Worm (Caenorhabditis elegans): ENCODE data around the gene T05A8.11.

Gene T05A8.11

ce11 chrII:2739619-2740018 is 14.2 kb upstream of the T05A8.11 start, which contains the start of gene T05A8.6:
Gene T05A8.6, minus strand, starts transcription at chrII:2739719.
- TF ChIP-seq F10E7.11 (tag; optimal IDR thresholded peaks at IDR 0.05) (no peak), hlh-12 (tag; optimal IDR thresholded peaks at IDR 0.05) (no peak), attf-6 (GFP tag; IDR thresholded peaks at IDR 0.05) (no peak), F33H1.4 (GFP tag; IDR thresholded peaks at IDR 0.05) (no peak), ama-1 (optimal IDR thresholded peaks at IDR 0.05) (no peak), ama-1 (GFP tag; optimal IDR thresholded peaks at IDR 0.05) (no peak), let-607 (tag; optimal IDR thresholded peaks at IDR 0.05) (no peak)

ce11 chrII:2736938-2737337 is 11.5 kb upstream of the T05A8.11 start:
- no peak for TF ChIP-seq hmg-1.2 (GFP tag; IDR thresholded peaks at IDR 0.05)
- TF ChIP-seq egrh-3 (GFP tag; IDR thresholded peaks at IDR 0.05): peak; percentile 50
- no peak for TF ChIP-seq snpc-3.4 (tag; optimal IDR thresholded peaks at IDR 0.05)
- no peak for TF ChIP-seq Y56A3A.18 (GFP tag; IDR thresholded peaks at IDR 0.05)
- 0 out of 2 replicates have a peak, but pooled peaks have one; percentile 22 for TF ChIP-seq D2030.7 (GFP tag; IDR thresholded peaks at IDR 0.05)
- peak; percentile 70 for TF ChIP-seq zfh-2 (GFP tag; conservative IDR thresholded peaks at IDR 0.05)
- peak; percentile 14 for TF ChIP-seq sptf-2 (GFP tag; optimal IDR thresholded peaks at IDR 0.05)
- no peak for TF ChIP-seq snpc-4 (GFP tag; optimal IDR thresholded peaks at IDR 0.05)
- TF ChIP-seq snpc-4 (tag; optimal IDR thresholded peaks at IDR 0.05): peak in 2 of 4 experiments; percentile 30 to 66

ce11 chrII:2736156-2736728 is 10.8 kb upstream of the T05A8.11 start, which contains the start of gene T05A8.8:
Gene T05A8.8, plus strand, starts transcription at chrII:2736678.
- TF ChIP-seq lin-26 (GFP tag; IDR thresholded peaks at IDR 0.05) (peak; percentile 50; the same call in 1 of the 2 replicates), egrh-3 (GFP tag; IDR thresholded peaks at IDR 0.05) (no peak), nfyb-1 (GFP tag; IDR thresholded peaks at IDR 0.05) (0 out of 2 replicates have a peak, but pooled peaks have one; percentile 14), madf-6 (GFP tag; IDR thresholded peaks at IDR 0.05) (peak; percentile 32; the same call in 1 of the 2 replicates), tbp1 (GFP tag; optimal IDR thresholded peaks at IDR 0.05) (peak; percentile 86), lag-1 (GFP tag; IDR thresholded peaks at IDR 0.05) (no peak), D2030.7 (GFP tag; IDR thresholded peaks at IDR 0.05) (peak; percentile 45), hmg-1.2 (GFP tag; IDR thresholded peaks at IDR 0.05) (peak; percentile 23; the same call in 1 of the 2 replicates), hsf-1 (GFP tag; IDR thresholded peaks at IDR 0.05) (0 out of 2 replicates have a peak, but pooled peaks have one; percentile 15), rpc-1 (optimal IDR thresholded peaks at IDR 0.05) (peak; percentile 48), rpc-1 (tag; optimal IDR thresholded peaks at IDR 0.05) (peak; percentile 74), B0336.3 (GFP tag; IDR thresholded peaks at IDR 0.05) (no peak), nhr-120 (GFP tag; IDR thresholded peaks at IDR 0.05) (0 out of 2 replicates have a peak, but pooled peaks have one; percentile 40)

- TF ChIP-seq F39B2.1 (GFP tag; IDR thresholded peaks at IDR 0.05) (no peak), ztf-25 (GFP tag; IDR thresholded peaks at IDR 0.05) (peak; percentile 62; the same call in 1 of the 2 replicates), lin-35 (GFP tag; optimal IDR thresholded peaks at IDR 0.05) (no peak), D2030.7 (GFP tag; IDR thresholded peaks at IDR 0.05) (peak; percentile 68), pbrm-1 (GFP tag; IDR thresholded peaks at IDR 0.05) (peak; percentile 35; the same call in 1 of the 2 replicates), ztf-18 (tag; optimal IDR thresholded peaks at IDR 0.05) (peak; percentile 14), die-1 (tag; optimal IDR thresholded peaks at IDR 0.05) (peak; percentile 48), C06A6.2 (GFP tag; conservative IDR thresholded peaks at IDR 0.05) (no peak), mcd-1 (GFP tag; IDR thresholded peaks at IDR 0.05) (peak; percentile 52; the same call in 1 of the 2 replicates), tbp1 (GFP tag; optimal IDR thresholded peaks at IDR 0.05) (peak; percentile 86), rpc-1 (optimal IDR thresholded peaks at IDR 0.05) (peak; percentile 50), rpc-1 (tag; optimal IDR thresholded peaks at IDR 0.05) (peak; percentile 75), zfh-2 (GFP tag; conservative IDR thresholded peaks at IDR 0.05) (peak; percentile 43), F33H1.4 (GFP tag; IDR thresholded peaks at IDR 0.05) (no peak), sptf-2 (GFP tag; optimal IDR thresholded peaks at IDR 0.05) (no peak), B0261.1 (tag; optimal IDR thresholded peaks at IDR 0.05) (peak; percentile 74), madf-6 (GFP tag; IDR thresholded peaks at IDR 0.05) (peak; percentile 53; the same call in 1 of the 2 replicates), ceh-79 (tag; optimal IDR thresholded peaks at IDR 0.05) (no peak), snpc-4 (GFP tag; optimal IDR thresholded peaks at IDR 0.05) (no peak), snpc-4 (tag; optimal IDR thresholded peaks at IDR 0.05) (peak in 2 of 4 experiments; percentile 2 to 20), ceh-40 (GFP tag; IDR thresholded peaks at IDR 0.05) (0 out of 2 replicates have a peak, but pooled peaks have one; percentile 42), hmg-20 (GFP tag; IDR thresholded peaks at IDR 0.05) (peak; percentile 46; the same call in 1 of the 2 replicates), nfyb-1 (GFP tag; IDR thresholded peaks at IDR 0.05) (peak; percentile 68; the same call in 1 of the 2 replicates), hmg-1.2 (GFP tag; IDR thresholded peaks at IDR 0.05) (peak; percentile 55), egrh-3 (GFP tag; IDR thresholded peaks at IDR 0.05) (peak; percentile 72), lsl-1 (GFP tag; optimal IDR thresholded peaks at IDR 0.05) (peak; percentile 5), him-1 (tag; optimal IDR thresholded peaks at IDR 0.05) (peak; percentile 59), sdz-38 (tag; optimal IDR thresholded peaks at IDR 0.05) (no peak)
Measured at ce11 chrII:2735644-2736043, 10.2 kb upstream of the T05A8.11 start.
